Fruit fly (Drosophila melanogaster): ENCODE measurements around the gene PEK.
A peak's percentile ranks its signal among the peaks of the same experiment; 100 is the strongest.

Gene PEK

dm6 chr3R:5464481-5464880, at the start of gene PEK:
PEK (minus strand) TSS chr3R:5464753.
- no peak for TF ChIP-seq h (optimal IDR thresholded peaks at IDR 0.05)
- no peak for TF ChIP-seq insv (optimal IDR thresholded peaks at IDR 0.05)
- TF ChIP-seq Myc (optimal IDR thresholded peaks at IDR 0.05) = no peak
- TF ChIP-seq psq (optimal IDR thresholded peaks at IDR 0.05) = no peak
- no peak for TF ChIP-seq ttk (optimal IDR thresholded peaks at IDR 0.05)
- no peak for TF ChIP-seq Sin3A (optimal IDR thresholded peaks at IDR 0.05)

- TF ChIP-seq Myc (optimal IDR thresholded peaks at IDR 0.05) = no peak
- no peak for TF ChIP-seq Sin3A (optimal IDR thresholded peaks at IDR 0.05)
- no peak for TF ChIP-seq psq (optimal IDR thresholded peaks at IDR 0.05)
- no peak for TF ChIP-seq ttk (optimal IDR thresholded peaks at IDR 0.05)
- TF ChIP-seq h (optimal IDR thresholded peaks at IDR 0.05) = no peak
- no peak for TF ChIP-seq insv (optimal IDR thresholded peaks at IDR 0.05)
Measured at dm6 chr3R:5503789-5504387, 39.3 kb upstream of the PEK start.

dm6 chr3R:5502646-5503045, 38.1 kb upstream of the PEK start, which contains the start of gene NKCC:
NKCC (minus strand) TSS chr3R:5502702.
- TF ChIP-seq ttk (optimal IDR thresholded peaks at IDR 0.05) (no peak), insv (optimal IDR thresholded peaks at IDR 0.05) (no peak), Sin3A (optimal IDR thresholded peaks at IDR 0.05) (no peak), Myc (optimal IDR thresholded peaks at IDR 0.05) (no peak)

dm6 chr3R:5497600-5497999, 33.0 kb upstream of the PEK start:
- TF ChIP-seq insv (optimal IDR thresholded peaks at IDR 0.05) (no peak), psq (optimal IDR thresholded peaks at IDR 0.05) (no peak), Myc (optimal IDR thresholded peaks at IDR 0.05) (no peak), h (optimal IDR thresholded peaks at IDR 0.05) (no peak), ttk (optimal IDR thresholded peaks at IDR 0.05) (no peak), Sin3A (optimal IDR thresholded peaks at IDR 0.05) (no peak)

dm6 chr3R:5485295-5485718, 20.8 kb upstream of the PEK start, which contains the start of gene CG31550:
CG31550 (plus strand) TSS chr3R:5485543.
- TF ChIP-seq Sin3A (optimal IDR thresholded peaks at IDR 0.05) (no peak), insv (optimal IDR thresholded peaks at IDR 0.05) (no peak), h (optimal IDR thresholded peaks at IDR 0.05) (no peak), ttk (optimal IDR thresholded peaks at IDR 0.05) (no peak), Myc (optimal IDR thresholded peaks at IDR 0.05) (no peak), psq (optimal IDR thresholded peaks at IDR 0.05) (no peak)

- TF ChIP-seq Sin3A (optimal IDR thresholded peaks at IDR 0.05) (no peak), h (optimal IDR thresholded peaks at IDR 0.05) (no peak), ttk (optimal IDR thresholded peaks at IDR 0.05) (no peak), Myc (optimal IDR thresholded peaks at IDR 0.05) (no peak), psq (optimal IDR thresholded peaks at IDR 0.05) (no peak), insv (optimal IDR thresholded peaks at IDR 0.05) (no peak)
Measured at dm6 chr3R:5483488-5484109, 19.0 kb upstream of the PEK start, which contains the start of gene ksr. ksr (minus strand) TSS chr3R:5483906.

- TF ChIP-seq psq (optimal IDR thresholded peaks at IDR 0.05) (no peak), ttk (optimal IDR thresholded peaks at IDR 0.05) (peak; percentile 92), h (optimal IDR thresholded peaks at IDR 0.05) (no peak), Myc (optimal IDR thresholded peaks at IDR 0.05) (no peak), Sin3A (optimal IDR thresholded peaks at IDR 0.05) (no peak), insv (optimal IDR thresholded peaks at IDR 0.05) (no peak)
Measured at dm6 chr3R:5482790-5483189, 18.2 kb upstream of the PEK start.

dm6 chr3R:5474551-5474950, 10.0 kb upstream of the PEK start, which contains the start of the genes CG45100, HDAC3 and Hcs:
CG45100 (minus strand) TSS chr3R:5474600.
HDAC3 (minus strand) TSS chr3R:5474600.
Hcs (plus strand) TSS chr3R:5474899.
- no peak for TF ChIP-seq ttk (optimal IDR thresholded peaks at IDR 0.05)
- no peak for TF ChIP-seq Myc (optimal IDR thresholded peaks at IDR 0.05)

dm6 chr3R:5470586-5471283, 6.2 kb upstream of the PEK start, which contains the start of the genes mRpL44 and Snr1:
mRpL44 (minus strand) TSS chr3R:5470636.
Snr1 (plus strand) TSS chr3R:5470926.
- TF ChIP-seq h (optimal IDR thresholded peaks at IDR 0.05) (no peak), ttk (optimal IDR thresholded peaks at IDR 0.05) (no peak)

- no peak for TF ChIP-seq Sin3A (optimal IDR thresholded peaks at IDR 0.05)
- TF ChIP-seq psq (optimal IDR thresholded peaks at IDR 0.05) = no peak
- TF ChIP-seq h (optimal IDR thresholded peaks at IDR 0.05) = no peak
- TF ChIP-seq insv (optimal IDR thresholded peaks at IDR 0.05) = no peak
- no peak for TF ChIP-seq ttk (optimal IDR thresholded peaks at IDR 0.05)
- no peak for TF ChIP-seq Myc (optimal IDR thresholded peaks at IDR 0.05)
Measured at dm6 chr3R:5467619-5468018, 3.1 kb upstream of the PEK start, which contains the start of gene POLDIP2. POLDIP2 (plus strand) TSS chr3R:5467778.

- TF ChIP-seq insv (optimal IDR thresholded peaks at IDR 0.05) (no peak), Sin3A (optimal IDR thresholded peaks at IDR 0.05) (no peak), h (optimal IDR thresholded peaks at IDR 0.05) (no peak), Myc (optimal IDR thresholded peaks at IDR 0.05) (no peak), psq (optimal IDR thresholded peaks at IDR 0.05) (no peak), ttk (optimal IDR thresholded peaks at IDR 0.05) (no peak)
Measured at dm6 chr3R:5466875-5467274, 2.3 kb upstream of the PEK start, which contains the start of gene RpL35A. RpL35A (minus strand) TSS chr3R:5467101.

Data from Kc167 (cell line).